Fruit fly (Drosophila melanogaster) whole organism, wandering third instar larva: Measurements from ENCODE around the gene CHES-1-like.

Experiments
- Abd-B ChIP-seq: fragments of >200 bp; optimal IDR thresholded peaks from 2 replicates; lab custom pipeline; 2017; ENCODE audit warnings: missing biosample characterization, missing genetic modification characterization
- CG32264 ChIP-seq: fragments of 200-800 bp; sonication (Bioruptor generic); optimal IDR thresholded peaks from 2 replicates; lab custom pipeline; 2016; ENCODE audit warnings: missing biosample characterization, missing genetic modification characterization
- CG9705 ChIP-seq: fragments of 200-800 bp; sonication (Bioruptor generic); optimal IDR thresholded peaks from 2 replicates; lab custom pipeline; 2018; ENCODE audit warnings: missing biosample characterization, mild to moderate bottlenecking, missing genetic modification characterization
- CrebA ChIP-seq: fragments of 200-800 bp; sonication (Bioruptor generic); optimal IDR thresholded peaks from 2 replicates; lab custom pipeline; 2016; ENCODE audit warnings: missing biosample characterization, mild to moderate bottlenecking, missing genetic modification characterization, borderline replicate concordance
- Dfd ChIP-seq: fragments of >200 bp; optimal IDR thresholded peaks from 2 replicates; lab custom pipeline; 2017; ENCODE audit warnings: missing biosample characterization, missing genetic modification characterization
- GATAd ChIP-seq: sonication (Bioruptor generic); optimal IDR thresholded peaks from 2 replicates; lab custom pipeline; 2016; ENCODE audit warnings: missing biosample characterization, missing genetic modification characterization
- HLH106 ChIP-seq: fragments of 200-800 bp; optimal IDR thresholded peaks from 3 replicates; lab custom pipeline; 2019; ENCODE audit warnings: missing biosample characterization, mild to moderate bottlenecking, missing genetic modification characterization, moderate library complexity
- Hr83 ChIP-seq: fragments of 200-300 bp; sonication (Bioruptor generic); optimal IDR thresholded peaks from 2 replicates; lab custom pipeline; 2016; ENCODE audit warnings: missing biosample characterization, mild to moderate bottlenecking, missing genetic modification characterization, moderate library complexity; ENCODE audit not compliant: poor library complexity, severe bottlenecking
- Mio ChIP-seq: sonication (Bioruptor generic); optimal IDR thresholded peaks from 2 replicates; lab custom pipeline; 2016; ENCODE audit warnings: missing biosample characterization, missing genetic modification characterization
- Myc ChIP-seq: fragments of >200 bp; optimal IDR thresholded peaks from 2 replicates; lab custom pipeline; 2017
- OdsH ChIP-seq: fragments of 200-800 bp; sonication (Bioruptor generic); optimal IDR thresholded peaks from 2 replicates; lab custom pipeline; 2016; ENCODE audit warnings: missing biosample characterization, mild to moderate bottlenecking, missing genetic modification characterization
- Rel ChIP-seq, 2 experiments: fragments of 200-800 bp; sonication (Bioruptor generic) in 1 of 2; optimal IDR thresholded peaks; 2 replicates in 1 of 2; 3 replicates in 1 of 2; lab custom pipeline; 2016 to 2019; ENCODE audit warnings: mild to moderate bottlenecking in 2 of 2, missing biosample characterization in 2 of 2, missing genetic modification characterization in 2 of 2, moderate library complexity in 1 of 2
- Sp1 ChIP-seq: fragments of 200-800 bp; sonication (Bioruptor generic); optimal IDR thresholded peaks from 3 replicates; lab custom pipeline; 2019; ENCODE audit warnings: missing biosample characterization, mild to moderate bottlenecking, missing genetic modification characterization, moderate library complexity
- Vsx2 ChIP-seq: fragments of 200-300, 225-300 bp; sonication (Bioruptor generic); optimal IDR thresholded peaks from 2 replicates; lab custom pipeline; 2018; ENCODE audit warnings: missing biosample characterization, missing genetic modification characterization; ENCODE audit not compliant: partially characterized antibody
- br ChIP-seq: fragments of 200-800 bp; sonication (Bioruptor generic); optimal IDR thresholded peaks from 2 replicates; lab custom pipeline; 2016; ENCODE audit warnings: missing biosample characterization, missing genetic modification characterization
- dl ChIP-seq, 2 experiments: fragments of 175-275, 200-275 bp in 1 of 2; fragments of 200-275 bp in 1 of 2; sonication (Bioruptor generic); optimal IDR thresholded peaks; lab custom pipeline; 2018; ENCODE audit warnings: mild to moderate bottlenecking in 2 of 2, missing biosample characterization in 2 of 2, missing genetic modification characterization in 2 of 2, moderate library complexity in 2 of 2; ENCODE audit not compliant: partially characterized antibody in 2 of 2, insufficient read depth in 1 of 2
- dmrt93B ChIP-seq: fragments of 200-800 bp; sonication (Bioruptor generic); optimal IDR thresholded peaks from 2 replicates; lab custom pipeline; 2018; ENCODE audit warnings: missing biosample characterization, mild to moderate bottlenecking, missing genetic modification characterization
- dsf ChIP-seq: sonication (Bioruptor generic); optimal IDR thresholded peaks from 2 replicates; lab custom pipeline; 2016; ENCODE audit warnings: missing biosample characterization, missing genetic modification characterization, borderline replicate concordance
- ey ChIP-seq: fragments of 200-800 bp; sonication (Bioruptor generic); optimal IDR thresholded peaks from 2 replicates; lab custom pipeline; 2016; ENCODE audit warnings: missing biosample characterization, missing genetic modification characterization
- foxo ChIP-seq, 2 experiments: fragments of 200-800 bp; sonication (Bioruptor generic); optimal IDR thresholded peaks; 2 replicates in 1 of 2; 3 replicates in 1 of 2; lab custom pipeline; 2016 to 2017; ENCODE audit warnings: missing biosample characterization in 2 of 2, missing genetic modification characterization in 2 of 2
- fru ChIP-seq: fragments of 200-800 bp; sonication (Bioruptor generic); optimal IDR thresholded peaks from 3 replicates; lab custom pipeline; 2016; ENCODE audit warnings: missing biosample characterization, mild to moderate bottlenecking, missing genetic modification characterization
- h ChIP-seq: fragments of 200-800 bp; sonication (Bioruptor generic); optimal IDR thresholded peaks from 3 replicates; lab custom pipeline; 2016; ENCODE audit warnings: missing biosample characterization, mild to moderate bottlenecking, missing genetic modification characterization
- jim ChIP-seq: fragments of 175-275, 200-325 bp; sonication (Bioruptor generic); optimal IDR thresholded peaks from 2 replicates; lab custom pipeline; 2016; ENCODE audit warnings: missing biosample characterization, mild to moderate bottlenecking, missing genetic modification characterization
- lola ChIP-seq: fragments of >200 bp; optimal IDR thresholded peaks from 2 replicates; lab custom pipeline; 2017; ENCODE audit warnings: missing biosample characterization, missing genetic modification characterization
- pan ChIP-seq: fragments of >200 bp; optimal IDR thresholded peaks from 2 replicates; lab custom pipeline; 2017
- psq ChIP-seq: fragments of 200-800 bp; sonication (Bioruptor generic); optimal IDR thresholded peaks from 3 replicates; lab custom pipeline; 2017; ENCODE audit warnings: missing biosample characterization, mild to moderate bottlenecking, missing genetic modification characterization, moderate library complexity
- rgr ChIP-seq: fragments of 200-800 bp; sonication (Bioruptor generic); optimal IDR thresholded peaks from 3 replicates; lab custom pipeline; 2016; ENCODE audit warnings: missing biosample characterization, mild to moderate bottlenecking, missing genetic modification characterization
- sv ChIP-seq: fragments of 200-800 bp; sonication (Bioruptor generic); optimal IDR thresholded peaks from 3 replicates; lab custom pipeline; 2016; ENCODE audit warnings: missing biosample characterization, missing genetic modification characterization
- tai ChIP-seq: sonication (Bioruptor generic); optimal IDR thresholded peaks from 2 replicates; lab custom pipeline; 2016; ENCODE audit warnings: missing biosample characterization, missing genetic modification characterization
- woc ChIP-seq: sonication (Bioruptor generic); optimal IDR thresholded peaks from 2 replicates; lab custom pipeline; 2016; ENCODE audit warnings: missing biosample characterization, mild to moderate bottlenecking, missing genetic modification characterization

Gene CHES-1-like

dm6 chrX:7704262-7705174 is 4.7 kb downstream of the CHES-1-like start:
- TF ChIP-seq Rel (GFP tag; optimal IDR thresholded peaks at IDR 0.05; lab: Kevin White, UChicago) (no peak), Rel (tag; optimal IDR thresholded peaks at IDR 0.05; lab: Kevin White, UChicago) (peak; percentile 97), fru (GFP tag; lab: Kevin White, UChicago) (peak; percentile 1), rgr (GFP tag; lab: Kevin White, UChicago) (no peak), foxo (GFP tag; optimal IDR thresholded peaks at IDR 0.05; lab: Kevin White, UChicago) (peak in 1 of 2 experiments; percentile 2)

- no peak for TF ChIP-seq jim (GFP tag; lab: Kevin White, UChicago)
- no peak for TF ChIP-seq sv (GFP tag; lab: Kevin White, UChicago)
- no peak for TF ChIP-seq Myc (lab: Kevin White, UChicago)
- no peak for TF ChIP-seq Abd-B (GFP tag; lab: Kevin White, UChicago)
- TF ChIP-seq dmrt93B (GFP tag; lab: Kevin White, UChicago) = no peak
- TF ChIP-seq pan = no peak
- TF ChIP-seq Mio = no peak
- TF ChIP-seq psq = no peak
- no peak for TF ChIP-seq OdsH (GFP tag; lab: Kevin White, UChicago)
- TF ChIP-seq dsf (GFP tag; lab: Kevin White, UChicago) = no peak
- no peak for TF ChIP-seq h (GFP tag; lab: Kevin White, UChicago)
- TF ChIP-seq Vsx2 (GFP tag; lab: Kevin White, UChicago) = no peak
- TF ChIP-seq lola (GFP tag; lab: Kevin White, UChicago) = no peak
- TF ChIP-seq woc (GFP tag; lab: Kevin White, UChicago) = no peak
- no peak for TF ChIP-seq GATAd
- no peak for TF ChIP-seq CG32264 (GFP tag; lab: Kevin White, UChicago)
- no peak for TF ChIP-seq dl (GFP tag; optimal IDR thresholded peaks at IDR 0.05; lab: Kevin White, UChicago; ENCODE audit: insufficient read depth in 1 of 2, partially characterized antibody in 2 of 2)
- no peak for TF ChIP-seq Hr83 (GFP tag; lab: Kevin White, UChicago)
- TF ChIP-seq tai (GFP tag; lab: Kevin White, UChicago) = no peak
- TF ChIP-seq ey (GFP tag; lab: Kevin White, UChicago) = no peak
Measured at dm6 chrX:7703865-7704221, 5.3 kb downstream of the CHES-1-like start.

dm6 chrX:7703001-7703864 is 6.0 kb downstream of the CHES-1-like start:
- TF ChIP-seq dmrt93B (GFP tag; lab: Kevin White, UChicago) (peak; percentile 16), CG9705 (GFP tag; lab: Kevin White, UChicago) (peak; percentile 19), sv (GFP tag; lab: Kevin White, UChicago) (peak; percentile 90), Sp1 (GFP tag; lab: Kevin White, UChicago) (peak; percentile 29), Rel (GFP tag; optimal IDR thresholded peaks at IDR 0.05; lab: Kevin White, UChicago) (peak; percentile 86), Rel (tag; optimal IDR thresholded peaks at IDR 0.05; lab: Kevin White, UChicago) (peak; percentile 49), tai (GFP tag; lab: Kevin White, UChicago) (peak; percentile 85), rgr (GFP tag; lab: Kevin White, UChicago) (peak; percentile 53), HLH106 (tag; lab: Kevin White, UChicago) (peak; percentile 59), CrebA (GFP tag; lab: Kevin White, UChicago) (peak; percentile 81), fru (GFP tag; lab: Kevin White, UChicago) (peak; percentile 98), OdsH (GFP tag; lab: Kevin White, UChicago) (peak; percentile 34), psq (peak; percentile 44), br (GFP tag; lab: Kevin White, UChicago) (peak; percentile 43), ey (GFP tag; lab: Kevin White, UChicago) (peak; percentile 98), pan (peak; percentile 65), foxo (GFP tag; optimal IDR thresholded peaks at IDR 0.05; lab: Kevin White, UChicago) (peak; percentile 72 to 98), h (GFP tag; lab: Kevin White, UChicago) (peak; percentile 56), Dfd (GFP tag; lab: Kevin White, UChicago) (peak; percentile 39), woc (GFP tag; lab: Kevin White, UChicago) (peak; percentile 98)
- TF ChIP-seq, all 38 proteins: peak for 19; not testable (repeated sequence) for 19
